Fruit fly (Drosophila melanogaster) whole organism: Measurements from ENCODE around the gene CG6034.

Source experiments
- CG8478 ChIP-seq: fragments of >200 bp; optimal IDR thresholded peaks from 2 replicates; lab custom pipeline; 2018; ENCODE audit warnings: inconsistent platforms
- Dll ChIP-seq: fragments of >200 bp; optimal IDR thresholded peaks from 2 replicates; lab custom pipeline; 2017
- EcR ChIP-seq, 2 experiments: fragments of >200 bp; optimal IDR thresholded peaks; 2 replicates each; lab custom pipeline; 2017; ENCODE audit warnings: missing biosample characterization in 2 of 2, missing genetic modification characterization in 2 of 2, missing genetic modification reagents in 2 of 2
- pan ChIP-seq: fragments of >200 bp; optimal IDR thresholded peaks from 2 replicates; lab custom pipeline; 2017
- psq ChIP-seq: fragments of >200 bp; optimal IDR thresholded peaks from 2 replicates; lab custom pipeline; 2017
- usp ChIP-seq: fragments of >200 bp; optimal IDR thresholded peaks from 2 replicates; lab custom pipeline; 2017; ENCODE audit warnings: missing biosample characterization, missing genetic modification characterization, mixed read lengths

DNA sequence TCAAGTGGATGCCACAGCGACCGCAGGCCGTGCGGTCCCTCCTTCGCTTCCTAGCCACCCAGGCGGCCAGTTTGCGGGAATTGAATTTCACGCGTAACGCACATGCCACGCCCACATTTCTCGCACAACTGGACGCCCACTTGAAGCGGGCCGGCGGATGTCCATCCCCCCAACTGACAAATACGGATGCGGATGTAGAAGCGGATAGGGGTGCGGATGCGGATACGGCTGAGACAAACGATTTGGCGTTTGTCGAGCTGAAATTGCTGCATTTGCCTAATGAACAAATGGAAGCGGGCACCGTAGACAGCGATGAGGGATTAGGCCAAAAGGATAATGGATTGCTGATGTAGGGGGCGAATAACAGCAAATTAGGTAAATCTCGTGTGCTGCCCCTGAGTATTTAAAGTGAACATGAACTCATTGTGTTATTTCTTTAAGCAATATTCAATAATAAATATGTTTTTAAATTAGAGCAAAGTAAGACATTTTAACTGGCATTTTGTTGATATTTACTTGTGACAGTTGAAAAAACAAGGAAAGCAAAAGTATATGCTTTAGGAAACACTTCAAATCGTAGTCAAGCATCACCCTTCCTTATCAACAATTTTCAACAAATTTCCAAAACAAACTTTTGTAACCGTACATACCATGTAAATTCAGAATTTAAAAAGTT is 12.6 kb upstream of the CG6034 start, which contains the start of gene CG32181:
- TF ChIP-seq usp (no peak), psq (lab: Kevin White, UChicago) (no peak), CG8478 (lab: Kevin White, UChicago) (no peak), EcR (GFP tag; optimal IDR thresholded peaks at IDR 0.05; lab: Kevin White, UChicago) (no peak), Dll (lab: Kevin White, UChicago) (no peak), pan (lab: Kevin White, UChicago) (no peak)
